Fruit fly (Drosophila melanogaster): ENCODE measurements around the gene CG44001.

The CG44001 gene

dm6 chr2L:5043043-5043442 lies at the start of gene CG44001, which contains the start of the genes CG33995 and CG44000:
CG44001 (plus strand) TSS chr2L:5043270.
CG33995 (plus strand) TSS chr2L:5043270.
CG44000 (plus strand) TSS chr2L:5043270.
- TF ChIP-seq CG9139 (GFP tag; optimal IDR thresholded peaks at IDR 0.05), result no peak
- no peak for TF ChIP-seq CG6808 (GFP tag; optimal IDR thresholded peaks at IDR 0.05)
- no peak for TF ChIP-seq Sox15 (GFP tag; optimal IDR thresholded peaks at IDR 0.05)
- TF ChIP-seq fd85E (GFP tag; optimal IDR thresholded peaks at IDR 0.05), result no peak
- peak; percentile 29 for TF ChIP-seq Ets21C (GFP tag; optimal IDR thresholded peaks at IDR 0.05)
- peak; percentile 39 for TF ChIP-seq Hr39 (GFP tag; optimal IDR thresholded peaks at IDR 0.05)
- peak; percentile 42 for TF ChIP-seq Eip75B (GFP tag; optimal IDR thresholded peaks at IDR 0.05)
- TF ChIP-seq achi (GFP tag; optimal IDR thresholded peaks at IDR 0.05), result peak; percentile 5
- TF ChIP-seq CG31627 (GFP tag; optimal IDR thresholded peaks at IDR 0.05), result peak; percentile 61
- TF ChIP-seq fd59A (GFP tag; optimal IDR thresholded peaks at IDR 0.05), result no peak
- TF ChIP-seq Ets96B (tag; optimal IDR thresholded peaks at IDR 0.05), result no peak
- peak; percentile 8 for TF ChIP-seq dsx (GFP tag; optimal IDR thresholded peaks at IDR 0.05; ENCODE audit: poor library complexity, severe bottlenecking)
- TF ChIP-seq Hr4 (GFP tag; optimal IDR thresholded peaks at IDR 0.05), result peak; percentile 20
- no peak for TF ChIP-seq Blimp-1 (GFP tag; optimal IDR thresholded peaks at IDR 0.05)
- peak; percentile 26 for TF ChIP-seq Smox (GFP tag; optimal IDR thresholded peaks at IDR 0.05)
- no peak for TF ChIP-seq Hr38 (GFP tag; optimal IDR thresholded peaks at IDR 0.05)
- no peak for TF ChIP-seq Gug (GFP tag; IDR thresholded peaks at IDR 0.05)
- peak; percentile 47 for TF ChIP-seq CG3032 (tag; optimal IDR thresholded peaks at IDR 0.05)
- TF ChIP-seq CG6276 (GFP tag; optimal IDR thresholded peaks at IDR 0.05), result no peak
- TF ChIP-seq fkh (GFP tag; optimal IDR thresholded peaks at IDR 0.05), result peak; percentile 73
- TF ChIP-seq CG3919 (GFP tag; optimal IDR thresholded peaks at IDR 0.05), result peak; percentile 54
- TF ChIP-seq topi (GFP tag; optimal IDR thresholded peaks at IDR 0.05), result peak; percentile 42
- TF ChIP-seq CG1621 (tag; optimal IDR thresholded peaks at IDR 0.05), result no peak
- peak; percentile 81 for TF ChIP-seq Eip78C (GFP tag)
- TF ChIP-seq CG6854 (GFP tag; optimal IDR thresholded peaks at IDR 0.05), result no peak
- TF ChIP-seq CG10669 (GFP tag; optimal IDR thresholded peaks at IDR 0.05), result no peak
- TF ChIP-seq CG16779 (tag; optimal IDR thresholded peaks at IDR 0.05), result no peak
- TF ChIP-seq esn (GFP tag; optimal IDR thresholded peaks at IDR 0.05), result peak; percentile 52
- TF ChIP-seq CG6163 (GFP tag; IDR thresholded peaks at IDR 0.05), result no peak
- TF ChIP-seq ss (GFP tag; optimal IDR thresholded peaks at IDR 0.05), result no peak
- TF ChIP-seq CG34406 (GFP tag; optimal IDR thresholded peaks at IDR 0.05), result no peak
- no peak for TF ChIP-seq CG11762 (GFP tag; optimal IDR thresholded peaks at IDR 0.05; ENCODE audit: insufficient read depth)
- no peak for TF ChIP-seq net (GFP tag; optimal IDR thresholded peaks at IDR 0.05)
- TF ChIP-seq Sox14 (GFP tag; optimal IDR thresholded peaks at IDR 0.05), result peak; percentile 70
- TF ChIP-seq CG7368 (GFP tag; optimal IDR thresholded peaks at IDR 0.05), result peak; percentile 4
- no peak for TF ChIP-seq CG10631 (GFP tag; optimal IDR thresholded peaks at IDR 0.05)
- no peak for TF ChIP-seq spab (GFP tag; optimal IDR thresholded peaks at IDR 0.05)
- TF ChIP-seq OdsH (GFP tag; optimal IDR thresholded peaks at IDR 0.05), result peak; percentile 33
- TF ChIP-seq CG8319 (GFP tag; optimal IDR thresholded peaks at IDR 0.05), result no peak
- TF ChIP-seq dac (GFP tag; optimal IDR thresholded peaks at IDR 0.05), result no peak
- no peak for TF ChIP-seq CG8632 (GFP tag; optimal IDR thresholded peaks at IDR 0.05)
- peak; percentile 2 for TF ChIP-seq CG6792 (GFP tag; optimal IDR thresholded peaks at IDR 0.05)
- TF ChIP-seq CG4318 (GFP tag; optimal IDR thresholded peaks at IDR 0.05), result no peak
- no peak for TF ChIP-seq Eip93F (GFP tag; optimal IDR thresholded peaks at IDR 0.05)
- TF ChIP-seq lz (GFP tag; optimal IDR thresholded peaks at IDR 0.05), result peak; percentile 46
- TF ChIP-seq eg (GFP tag; IDR thresholded peaks at IDR 0.05), result peak; percentile 43; the same call in 2 of the 3 replicates
- TF ChIP-seq CG32006 (GFP tag; optimal IDR thresholded peaks at IDR 0.05), result no peak
- no peak for TF ChIP-seq CG11294 (GFP tag; IDR thresholded peaks at IDR 0.05)
- TF ChIP-seq Sox102F (GFP tag; optimal IDR thresholded peaks at IDR 0.05), result no peak
- TF ChIP-seq Met (GFP tag; optimal IDR thresholded peaks at IDR 0.05), result peak; percentile 28
- TF ChIP-seq svp (GFP tag), result peak; percentile 76
- TF ChIP-seq acj6 (GFP tag; optimal IDR thresholded peaks at IDR 0.05), result peak; percentile 14
- TF ChIP-seq salr (GFP tag; optimal IDR thresholded peaks at IDR 0.05), result no peak

All from whole organism, prepupa.